Fruit fly (Drosophila melanogaster) whole organism, embryonic: ENCODE data around the gene Cyfip.

Experiments used
- CG12769 ChIP-seq: fragments of 200-800 bp; sonication (Bioruptor generic); optimal IDR thresholded peaks from 2 replicates; lab custom pipeline; 2019; ENCODE audit warnings: missing biosample characterization, mild to moderate bottlenecking, missing genetic modification characterization, moderate library complexity
- CG14667 ChIP-seq: fragments of 200-800 bp; sonication (Bioruptor generic); IDR thresholded peaks from 2 replicates; pipeline ENCODE4 v1.3.6; 2022; ENCODE audit warnings: missing biosample characterization, missing genetic modification characterization
- CG5953 ChIP-seq: fragments of 200-800 bp; sonication (Bioruptor generic); IDR thresholded peaks from 2 replicates; pipeline ENCODE4 v1.3.6; 2022; ENCODE audit warnings: missing biosample characterization, missing genetic modification characterization
- CG6791 ChIP-seq: fragments of 200-800 bp; sonication (Bioruptor generic); IDR thresholded peaks from 3 replicates; pipeline ENCODE4 v1.3.6; 2022; ENCODE audit warnings: missing biosample characterization, missing genetic modification characterization; ENCODE audit not compliant: partially characterized antibody
- CG8290 ChIP-seq, 3 experiments: fragments of 200-800 bp; sonication (Bioruptor generic); optimal IDR thresholded peaks; 2 replicates each; lab custom pipeline; 2016 to 2019; ENCODE audit warnings: missing biosample characterization in 3 of 3, missing genetic modification characterization in 3 of 3, mild to moderate bottlenecking in 2 of 3, moderate library complexity in 1 of 3
- insv ChIP-seq, 2 experiments: fragments of 200-800 bp; sonication (Bioruptor generic); optimal IDR thresholded peaks; 3 replicates each; lab custom pipeline; 2016 to 2018; ENCODE audit warnings: missing biosample characterization in 2 of 2, missing genetic modification characterization in 2 of 2

DNA sequence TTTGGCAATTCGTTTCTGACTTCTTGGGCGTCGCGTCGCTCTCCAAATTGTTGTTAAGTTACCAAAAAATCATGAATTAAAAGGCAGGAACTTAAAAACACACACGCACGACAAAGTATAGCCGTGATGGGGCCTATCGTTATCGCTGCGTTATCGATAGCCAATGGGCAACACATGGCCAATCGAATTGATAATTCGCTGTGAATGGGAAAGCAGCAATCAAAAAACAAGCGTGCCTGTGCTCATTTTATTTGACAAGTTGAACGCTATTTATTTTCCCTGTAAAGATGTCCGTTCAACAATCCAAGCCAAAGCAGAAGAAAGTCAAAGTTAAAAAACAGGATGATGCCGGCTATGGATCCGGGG lies 12.9 kb downstream of the Cyfip start, which contains the start of the genes Surf4 and CG31301:
- no peak for TF ChIP-seq CG12769
- TF ChIP-seq CG14667: no peak
- TF ChIP-seq CG8290 (GFP tag; optimal IDR thresholded peaks at IDR 0.05; lab: Kevin White, UChicago): no peak
- peak in 1 of 2 experiments; percentile 56 for TF ChIP-seq CG8290 (tag; optimal IDR thresholded peaks at IDR 0.05; lab: Kevin White, UChicago)
- TF ChIP-seq CG6791 (GFP tag; lab: Robert Waterston, UW): peak; percentile 90
- no peak for TF ChIP-seq insv (GFP tag; optimal IDR thresholded peaks at IDR 0.05; lab: Kevin White, UChicago)
- no peak for TF ChIP-seq CG5953 (GFP tag; lab: Robert Waterston, UW)
